Fruit fly (Drosophila melanogaster) whole organism, embryonic: ENCODE data around the gene Mtr3.
A peak's percentile ranks its signal among the peaks of the same experiment; 100 is the strongest.

Source experiments
- ATbp ChIP-seq: fragments of 200-800 bp; sonication (Bioruptor generic); optimal IDR thresholded peaks from 2 replicates; lab custom pipeline; 2017; ENCODE audit warnings: missing biosample characterization, mild to moderate bottlenecking, missing genetic modification characterization, missing genetic modification reagents
- B-H2 ChIP-seq: fragments of 200-800 bp; sonication (Bioruptor generic); optimal IDR thresholded peaks from 2 replicates; lab custom pipeline; 2018; ENCODE audit warnings: missing biosample characterization, mild to moderate bottlenecking, missing genetic modification characterization
- C15 ChIP-seq: fragments of 200-800 bp; sonication (Bioruptor generic); IDR thresholded peaks from 3 replicates; pipeline ENCODE4 v1.3.6; 2022; ENCODE audit warnings: missing biosample characterization, missing genetic modification characterization
- CG10565 ChIP-seq: fragments of 200-800 bp; sonication (Bioruptor generic); optimal IDR thresholded peaks from 3 replicates; lab custom pipeline; 2016; ENCODE audit warnings: missing biosample characterization, mild to moderate bottlenecking, missing genetic modification characterization
- CG11093 ChIP-seq: fragments of 200-800 bp; sonication (Bioruptor generic); IDR thresholded peaks from 3 replicates; pipeline ENCODE4 v1.3.6; 2022; ENCODE audit warnings: missing biosample characterization, missing genetic modification characterization
- CG11723 ChIP-seq: fragments of 200-800 bp; sonication (Bioruptor generic); optimal IDR thresholded peaks from 2 replicates; lab custom pipeline; 2017; ENCODE audit warnings: missing biosample characterization, mild to moderate bottlenecking, missing genetic modification characterization
- CG12659 ChIP-seq: fragments of 200-800 bp; sonication (Bioruptor generic); optimal IDR thresholded peaks from 3 replicates; lab custom pipeline; 2017; ENCODE audit warnings: mild to moderate bottlenecking, missing biosample characterization, missing genetic modification reagents, missing genetic modification characterization
- CG14014 ChIP-seq: fragments of 200-800 bp; sonication (Bioruptor generic); IDR thresholded peaks from 2 replicates; pipeline ENCODE4 v1.3.6; 2022; ENCODE audit warnings: missing biosample characterization, missing genetic modification characterization
- CG14441 ChIP-seq: fragments of 200-800 bp; sonication (Bioruptor generic); IDR thresholded peaks from 2 replicates; pipeline ENCODE4 v1.3.6; 2022; ENCODE audit warnings: missing biosample characterization, missing genetic modification characterization
- CG17568 ChIP-seq: fragments of 200-800 bp; sonication (Bioruptor generic); optimal IDR thresholded peaks from 2 replicates; lab custom pipeline; 2018; ENCODE audit warnings: missing biosample characterization, mild to moderate bottlenecking, missing genetic modification characterization, moderate library complexity
- CG18262 ChIP-seq: fragments of 200-800 bp; optimal IDR thresholded peaks from 3 replicates; lab custom pipeline; 2019; ENCODE audit warnings: missing biosample characterization, mild to moderate bottlenecking, missing genetic modification characterization, moderate library complexity
- CG32772 ChIP-seq: fragments of 200-800 bp; sonication (Bioruptor generic); IDR thresholded peaks from 2 replicates; pipeline ENCODE4 v1.3.6; 2022; ENCODE audit warnings: missing biosample characterization, missing genetic modification characterization
- CG3995 ChIP-seq: fragments of 200-800 bp; sonication (Bioruptor generic); optimal IDR thresholded peaks from 3 replicates; lab custom pipeline; 2016; ENCODE audit warnings: missing biosample characterization, missing genetic modification characterization
- CG6689 ChIP-seq: fragments of 200-800 bp; sonication (Bioruptor generic); IDR thresholded peaks from 2 replicates; pipeline ENCODE4 v1.3.6; 2022; ENCODE audit warnings: missing biosample characterization, missing genetic modification characterization
- CG6765 ChIP-seq: fragments of 200-800 bp; sonication (Bioruptor generic); optimal IDR thresholded peaks from 3 replicates; lab custom pipeline; 2017; ENCODE audit warnings: missing biosample characterization, mild to moderate bottlenecking, missing genetic modification characterization
- CG6854 ChIP-seq: fragments of 200-800 bp; sonication (Bioruptor generic); optimal IDR thresholded peaks from 3 replicates; lab custom pipeline; 2017; ENCODE audit warnings: missing biosample characterization, mild to moderate bottlenecking, missing genetic modification characterization
- CG7928 ChIP-seq: fragments of 200-800 bp; sonication (Bioruptor generic); optimal IDR thresholded peaks from 2 replicates; lab custom pipeline; 2017; ENCODE audit warnings: missing biosample characterization, mild to moderate bottlenecking, missing genetic modification characterization
- CG7963 ChIP-seq: fragments of 200-800 bp; sonication (Bioruptor generic); IDR thresholded peaks from 3 replicates; pipeline ENCODE4 v1.3.6; 2022; ENCODE audit warnings: missing biosample characterization, missing genetic modification characterization; ENCODE audit not compliant: partially characterized antibody
- CG8281 ChIP-seq: fragments of 200-800 bp; sonication (Bioruptor generic); optimal IDR thresholded peaks from 2 replicates; lab custom pipeline; 2018; ENCODE audit warnings: missing biosample characterization, mild to moderate bottlenecking, missing genetic modification characterization, moderate library complexity
- CG9437 ChIP-seq: fragments of 200-800 bp; sonication (Bioruptor generic); optimal IDR thresholded peaks from 2 replicates; lab custom pipeline; 2018; ENCODE audit warnings: missing biosample characterization, mild to moderate bottlenecking, missing genetic modification characterization
- CrebB ChIP-seq: fragments of 200-800 bp; sonication (Bioruptor generic); optimal IDR thresholded peaks from 3 replicates; lab custom pipeline; 2018; ENCODE audit warnings: missing biosample characterization, mild to moderate bottlenecking, missing genetic modification characterization
- Dll ChIP-seq: fragments of 200-800 bp; sonication (Bioruptor generic); IDR thresholded peaks from 4 replicates; pipeline ENCODE4 v1.3.6; 2022; ENCODE audit warnings: missing biosample characterization, missing genetic modification characterization; ENCODE audit not compliant: partially characterized antibody
- Fer1 ChIP-seq: fragments of 200-800 bp; sonication (Bioruptor generic); optimal IDR thresholded peaks from 2 replicates; lab custom pipeline; 2017; ENCODE audit warnings: missing biosample characterization, mild to moderate bottlenecking, missing genetic modification characterization
- H2.0 ChIP-seq: fragments of 200-800 bp; sonication (Bioruptor generic); IDR thresholded peaks from 2 replicates; pipeline ENCODE4 v1.3.6; 2022; ENCODE audit warnings: missing biosample characterization, missing genetic modification characterization
- Hmr ChIP-seq: fragments of 200-800 bp; sonication (Bioruptor generic); optimal IDR thresholded peaks from 3 replicates; lab custom pipeline; 2017; ENCODE audit warnings: mild to moderate bottlenecking, missing biosample characterization, missing genetic modification reagents, missing genetic modification characterization
- MBD-R2 ChIP-seq: fragments of 200-800 bp; sonication (Bioruptor generic); IDR thresholded peaks from 2 replicates; pipeline ENCODE4 v1.3.6; 2022; ENCODE audit warnings: missing biosample characterization, missing genetic modification characterization
- Myb ChIP-seq: fragments of 200-800 bp; sonication (Bioruptor generic); optimal IDR thresholded peaks from 2 replicates; lab custom pipeline; 2016; ENCODE audit warnings: missing biosample characterization, missing genetic modification characterization
- Sox100B ChIP-seq: fragments of 200-800 bp; sonication (Bioruptor generic); optimal IDR thresholded peaks from 3 replicates; lab custom pipeline; 2018; ENCODE audit warnings: missing biosample characterization, mild to moderate bottlenecking, missing genetic modification characterization
- Xbp1 ChIP-seq: fragments of 200-800 bp; sonication (Bioruptor generic); optimal IDR thresholded peaks from 3 replicates; lab custom pipeline; 2016; ENCODE audit warnings: missing biosample characterization, mild to moderate bottlenecking, missing genetic modification characterization
- amos ChIP-seq: fragments of 200-800 bp; sonication (Bioruptor generic); IDR thresholded peaks from 2 replicates; pipeline ENCODE4 v1.3.6; 2022; ENCODE audit warnings: missing biosample characterization, missing genetic modification characterization; ENCODE audit not compliant: partially characterized antibody
- ato ChIP-seq: fragments of 200-800 bp; sonication (Bioruptor generic); IDR thresholded peaks from 2 replicates; pipeline ENCODE4 v1.3.6; 2022; ENCODE audit warnings: missing biosample characterization, missing genetic modification characterization; ENCODE audit not compliant: partially characterized antibody
- bbx ChIP-seq: fragments of 200-800 bp; sonication (Bioruptor generic); IDR thresholded peaks from 2 replicates; pipeline ENCODE4 v1.3.6; 2022; ENCODE audit warnings: missing biosample characterization, missing genetic modification characterization; ENCODE audit not compliant: partially characterized antibody
- br ChIP-seq: fragments of >200 bp; optimal IDR thresholded peaks from 2 replicates; lab custom pipeline; 2017
- croc ChIP-seq: fragments of 200-800 bp; sonication (Bioruptor generic); conservative IDR thresholded peaks from 3 replicates; pipeline ENCODE4 v1.3.6; 2022; ENCODE audit warnings: missing biosample characterization, missing genetic modification characterization
- en ChIP-seq: fragments of 200-800 bp; sonication (Bioruptor generic); optimal IDR thresholded peaks from 2 replicates; lab custom pipeline; 2016; ENCODE audit warnings: missing biosample characterization, missing genetic modification characterization
- gcm ChIP-seq: fragments of 200-800 bp; sonication (Bioruptor generic); optimal IDR thresholded peaks from 2 replicates; lab custom pipeline; 2019; ENCODE audit warnings: missing biosample characterization, mild to moderate bottlenecking, missing genetic modification characterization, moderate library complexity
- gro ChIP-seq: fragments of 200-800 bp; sonication (Bioruptor generic); optimal IDR thresholded peaks from 2 replicates; lab custom pipeline; 2016; ENCODE audit warnings: missing biosample characterization, missing genetic modification characterization
- gsb-n ChIP-seq: fragments of 200-800 bp; sonication (Bioruptor generic); optimal IDR thresholded peaks from 3 replicates; lab custom pipeline; 2018; ENCODE audit warnings: missing biosample characterization, mild to moderate bottlenecking, missing genetic modification characterization
- mam ChIP-seq: fragments of 200-800 bp; sonication (Bioruptor generic); optimal IDR thresholded peaks from 3 replicates; lab custom pipeline; 2016; ENCODE audit warnings: missing biosample characterization, missing genetic modification characterization
- oc ChIP-seq: fragments of 200-800 bp; sonication (Bioruptor generic); optimal IDR thresholded peaks from 2 replicates; lab custom pipeline; 2018; ENCODE audit warnings: missing biosample characterization, mild to moderate bottlenecking, missing genetic modification characterization, moderate library complexity
- sc ChIP-seq, 3 experiments: fragments of >200 bp in 2 of 3; fragments of 200-800 bp in 1 of 3; sonication (Bioruptor generic) in 1 of 3; optimal IDR thresholded peaks; 2 replicates in 2 of 3; 3 replicates in 1 of 3; lab custom pipeline; 2017; ENCODE audit warnings: mild to moderate bottlenecking in 1 of 3, missing biosample characterization in 1 of 3, missing genetic modification characterization in 1 of 3, missing genetic modification reagents in 1 of 3
- sens-2 ChIP-seq: fragments of 200-800 bp; sonication (Bioruptor generic); IDR thresholded peaks from 2 replicates; pipeline ENCODE4 v1.3.6; 2022; ENCODE audit warnings: missing biosample characterization, missing genetic modification characterization
- tin ChIP-seq: fragments of 200-800 bp; sonication (Bioruptor generic); optimal IDR thresholded peaks from 3 replicates; lab custom pipeline; 2016; ENCODE audit warnings: missing biosample characterization, missing genetic modification characterization
- tll ChIP-seq, 2 experiments: fragments of 200-800 bp in 1 of 2; fragments of >200 bp in 1 of 2; sonication (Bioruptor generic) in 1 of 2; optimal IDR thresholded peaks; 2 replicates each; lab custom pipeline; 2017 to 2019; ENCODE audit warnings: missing biosample characterization in 2 of 2, missing genetic modification characterization in 2 of 2, mild to moderate bottlenecking in 1 of 2, moderate library complexity in 1 of 2
- trem ChIP-seq: fragments of 200-800 bp; optimal IDR thresholded peaks from 3 replicates; lab custom pipeline; 2019; ENCODE audit warnings: missing biosample characterization, mild to moderate bottlenecking, missing genetic modification characterization, moderate library complexity
- tup ChIP-seq: fragments of 200-800 bp; sonication (Bioruptor generic); optimal IDR thresholded peaks from 2 replicates; lab custom pipeline; 2016; ENCODE audit warnings: missing biosample characterization, mild to moderate bottlenecking, missing genetic modification characterization, moderate library complexity
- twi ChIP-seq: fragments of 200-800 bp; optimal IDR thresholded peaks from 2 replicates; lab custom pipeline; 2019; ENCODE audit warnings: missing biosample characterization, mild to moderate bottlenecking, missing genetic modification characterization, moderate library complexity
- wek ChIP-seq: fragments of 200-800 bp; sonication (Bioruptor generic); optimal IDR thresholded peaks from 3 replicates; lab custom pipeline; 2018; ENCODE audit warnings: missing biosample characterization, mild to moderate bottlenecking, missing genetic modification characterization, moderate library complexity
- yki ChIP-seq: fragments of >200 bp; optimal IDR thresholded peaks from 3 replicates; lab custom pipeline; 2018
- zen2 ChIP-seq: fragments of 200-800 bp; sonication (Bioruptor generic); IDR thresholded peaks from 3 replicates; pipeline ENCODE4 v1.3.6; 2022; ENCODE audit warnings: missing biosample characterization, missing genetic modification characterization; ENCODE audit not compliant: partially characterized antibody

The Mtr3 gene

dm6 chr3L:19924771-19925304, 11.3 kb upstream of the Mtr3 start, which contains the start of gene Grasp65 (continued):
- TF ChIP-seq ATbp (no peak), oc (tag; lab: Kevin White, UChicago) (no peak), CG6765 (peak; percentile 33), CG17568 (GFP tag; lab: Kevin White, UChicago) (no peak), C15 (no peak), wek (GFP tag; lab: Kevin White, UChicago) (peak; percentile 96), ato (0 out of 2 replicates have a peak, but pooled peaks have one; percentile 26), Dll (GFP tag; lab: Robert Waterston, UW) (no peak), tll (GFP tag; optimal IDR thresholded peaks at IDR 0.05; lab: Kevin White, UChicago) (no peak), CG14441 (GFP tag; lab: Robert Waterston, UW) (0 out of 2 replicates have a peak, but pooled peaks have one; percentile 15), mam (no peak), CG32772 (GFP tag; lab: Robert Waterston, UW) (0 out of 2 replicates have a peak, but pooled peaks have one; percentile 29), CG9437 (GFP tag; lab: Kevin White, UChicago) (no peak), twi (tag; lab: Kevin White, UChicago) (no peak), amos (GFP tag; lab: Robert Waterston, UW) (no peak; the same call in 1 of the 2 replicates), CrebB (tag; lab: Kevin White, UChicago) (no peak), CG7928 (GFP tag; lab: Kevin White, UChicago) (no peak), CG14014 (GFP tag; lab: Robert Waterston, UW) (no peak), CG18262 (tag; lab: Kevin White, UChicago) (peak; percentile 38), CG6854 (GFP tag; lab: Kevin White, UChicago) (no peak), tup (no peak), CG3995 (GFP tag; lab: Kevin White, UChicago) (no peak), Sox100B (GFP tag; lab: Kevin White, UChicago) (no peak), gcm (GFP tag; lab: Kevin White, UChicago) (no peak), trem (peak; percentile 18), gro (no peak), CG10565 (no peak), CG11723 (GFP tag; lab: Kevin White, UChicago) (no peak), en (GFP tag; lab: Kevin White, UChicago) (no peak), Hmr (no peak), br (lab: Kevin White, UChicago) (no peak), croc (GFP tag; lab: Robert Waterston, UW) (no peak), Fer1 (GFP tag; lab: Kevin White, UChicago) (peak; percentile 18), H2.0 (GFP tag; lab: Robert Waterston, UW) (no peak), CG12659 (peak; percentile 39), gsb-n (tag; lab: Kevin White, UChicago) (no peak), Xbp1 (GFP tag; lab: Kevin White, UChicago) (no peak), B-H2 (peak; percentile 14), MBD-R2 (peak; percentile 87), sc (optimal IDR thresholded peaks at IDR 0.05; lab: Kevin White, UChicago) (no peak), sc (GFP tag; optimal IDR thresholded peaks at IDR 0.05; lab: Kevin White, UChicago) (no peak), Myb (GFP tag; lab: Kevin White, UChicago) (no peak), zen2 (GFP tag; lab: Robert Waterston, UW) (no peak), sens-2 (no peak), yki (lab: Kevin White, UChicago) (no peak), CG6689 (GFP tag; lab: Robert Waterston, UW) (no peak), CG8281 (tag; lab: Kevin White, UChicago) (no peak), tin (GFP tag; lab: Kevin White, UChicago) (no peak), CG11093 (GFP tag; lab: Robert Waterston, UW) (no peak), CG7963 (GFP tag; lab: Robert Waterston, UW) (no peak), bbx (GFP tag; lab: Robert Waterston, UW) (peak; percentile 40; the same call in 1 of the 2 replicates)
